Worm (Caenorhabditis elegans) whole organism, young adult: ENCODE data around the gene K08F8.15.

Source experiments
- B0336.3 ChIP-seq: fragments of 200-800 bp; sonication (Bioruptor generic); IDR thresholded peaks from 2 replicates; pipeline ENCODE4 v1.3.6; 2022; ENCODE audit warnings: missing genetic modification characterization, missing compliant biosample characterization
- C06A6.2 ChIP-seq: fragments of 200-800 bp; sonication (Bioruptor generic); conservative IDR thresholded peaks from 2 replicates; pipeline ENCODE4 v1.3.6; 2022; ENCODE audit warnings: missing genetic modification characterization, missing compliant biosample characterization
- C17E4.6 ChIP-seq: fragments of 200-800 bp; sonication (Bioruptor generic); IDR thresholded peaks from 2 replicates; pipeline ENCODE4 v1.3.6; 2022; ENCODE audit warnings: missing genetic modification reagents, missing genetic modification characterization, missing compliant biosample characterization
- F10E7.11 ChIP-seq: sonication (generic microtip); optimal IDR thresholded peaks from 2 replicates; lab custom pipeline; 2017; ENCODE audit warnings: mild to moderate bottlenecking, missing genetic modification characterization, moderate library complexity, missing compliant biosample characterization
- F39B2.1 ChIP-seq: fragments of 200-800 bp; sonication (Bioruptor generic); IDR thresholded peaks from 2 replicates; pipeline ENCODE4 v1.3.6; 2022; ENCODE audit warnings: missing genetic modification reagents, missing genetic modification characterization, missing compliant biosample characterization
- F55B11.4 ChIP-seq: sonication (generic microtip); optimal IDR thresholded peaks from 2 replicates; lab custom pipeline; 2016; ENCODE audit warnings: missing compliant biosample characterization, missing genetic modification characterization, borderline replicate concordance; ENCODE audit not compliant: insufficient read depth
- K12H6.12 ChIP-seq: fragments of 200-800 bp; sonication (Bioruptor generic); optimal IDR thresholded peaks from 2 replicates; lab custom pipeline; 2018; ENCODE audit warnings: mild to moderate bottlenecking, missing genetic modification characterization, missing compliant biosample characterization
- Y67H2A.10 ChIP-seq: fragments of 200-800 bp; sonication (Bioruptor generic); conservative IDR thresholded peaks from 2 replicates; pipeline ENCODE4 v1.3.6; 2022; ENCODE audit warnings: missing genetic modification reagents, missing genetic modification characterization, missing compliant biosample characterization
- ZK185.1 ChIP-seq: sonication (generic microtip); optimal IDR thresholded peaks from 2 replicates; lab custom pipeline; 2016; ENCODE audit warnings: mild to moderate bottlenecking, missing genetic modification characterization, missing compliant biosample characterization; ENCODE audit not compliant: poor library complexity, severe bottlenecking
- ama-1 ChIP-seq, 3 experiments: fragments of 150-350 bp in 1 of 3; sonication (generic microtip) in 2 of 3; optimal IDR thresholded peaks; 2 replicates each; lab custom pipeline; 2014 to 2018; ENCODE audit warnings: missing biosample characterization in 2 of 3, missing genetic modification characterization in 2 of 3, missing genetic modification reagents in 2 of 3
- aptf-2 ChIP-seq: fragments of 200-800 bp; sonication (Bioruptor generic); conservative IDR thresholded peaks from 2 replicates; pipeline ENCODE4 v1.3.6; 2022; ENCODE audit warnings: missing genetic modification reagents, missing genetic modification characterization, missing compliant biosample characterization
- aptf-3 ChIP-seq: fragments of 200-800 bp; sonication (Bioruptor generic); IDR thresholded peaks from 2 replicates; pipeline ENCODE4 v1.3.6; 2022; ENCODE audit warnings: missing genetic modification characterization, missing compliant biosample characterization
- atf-7 ChIP-seq: sonication (generic microtip); optimal IDR thresholded peaks from 2 replicates; lab custom pipeline; 2017; ENCODE audit warnings: mild to moderate bottlenecking, missing genetic modification characterization, missing compliant biosample characterization
- attf-5 ChIP-seq: fragments of 200-800 bp; sonication (Bioruptor generic); optimal IDR thresholded peaks from 2 replicates; lab custom pipeline; 2018; ENCODE audit warnings: mild to moderate bottlenecking, missing genetic modification characterization, missing compliant biosample characterization
- bed-2 ChIP-seq: fragments of 200-800 bp; sonication (Bioruptor generic); IDR thresholded peaks from 2 replicates; pipeline ENCODE4 v1.3.6; 2022; ENCODE audit warnings: missing genetic modification reagents, missing genetic modification characterization, missing compliant biosample characterization
- cebp-2 ChIP-seq: fragments of 200-800 bp; sonication (Bioruptor generic); IDR thresholded peaks from 2 replicates; pipeline ENCODE4 v1.3.6; 2022; ENCODE audit warnings: missing genetic modification characterization, missing compliant biosample characterization
- ceh-100 ChIP-seq: fragments of 200-800 bp; sonication (Bioruptor generic); IDR thresholded peaks from 2 replicates; pipeline ENCODE4 v1.3.6; 2022; ENCODE audit warnings: missing genetic modification reagents, missing genetic modification characterization, missing compliant biosample characterization
- ceh-91 ChIP-seq: fragments of 200-800 bp; sonication (Bioruptor generic); IDR thresholded peaks from 2 replicates; pipeline ENCODE4 v1.3.6; 2022; ENCODE audit warnings: missing genetic modification reagents, missing genetic modification characterization, missing compliant biosample characterization
- dpl-1 ChIP-seq: fragments of 150-350 bp; optimal IDR thresholded peaks from 2 replicates; lab custom pipeline; 2014; ENCODE audit warnings: missing biosample characterization, missing genetic modification reagents, missing genetic modification characterization
- egrh-3 ChIP-seq: fragments of 200-800 bp; sonication (Bioruptor generic); IDR thresholded peaks from 2 replicates; pipeline ENCODE4 v1.3.6; 2022; ENCODE audit warnings: missing genetic modification reagents, missing genetic modification characterization, missing compliant biosample characterization
- ekl-4 ChIP-seq: fragments of 200-800 bp; sonication (Bioruptor generic); IDR thresholded peaks from 2 replicates; pipeline ENCODE4 v1.3.6; 2022; ENCODE audit warnings: missing genetic modification reagents, missing genetic modification characterization, missing compliant biosample characterization
- ets-4 ChIP-seq: fragments of 200-800 bp; sonication (Bioruptor generic); optimal IDR thresholded peaks from 2 replicates; lab custom pipeline; 2018; ENCODE audit warnings: mild to moderate bottlenecking, missing genetic modification characterization, missing compliant biosample characterization
- fkh-3 ChIP-seq: sonication (generic microtip); optimal IDR thresholded peaks from 2 replicates; lab custom pipeline; 2016; ENCODE audit warnings: mild to moderate bottlenecking, missing genetic modification characterization, missing compliant biosample characterization
- him-1 ChIP-seq: sonication (generic microtip); optimal IDR thresholded peaks from 2 replicates; lab custom pipeline; 2016; ENCODE audit warnings: missing genotype, missing genetic modification reagents, missing genetic modification characterization, missing compliant biosample characterization
- hmg-1.2 ChIP-seq: fragments of 200-800 bp; sonication (Bioruptor generic); IDR thresholded peaks from 2 replicates; pipeline ENCODE4 v1.3.6; 2022; ENCODE audit warnings: missing genetic modification reagents, missing genetic modification characterization, missing compliant biosample characterization
- hsf-1 ChIP-seq: fragments of 200-800 bp; sonication (Bioruptor generic); IDR thresholded peaks from 2 replicates; pipeline ENCODE4 v1.3.6; 2022; ENCODE audit warnings: missing genetic modification reagents, missing genetic modification characterization, missing compliant biosample characterization
- let-607 ChIP-seq, 2 experiments: fragments of 200-800 bp in 1 of 2; sonication (Bioruptor generic) in 1 of 2; sonication (generic microtip) in 1 of 2; optimal IDR thresholded peaks; 2 replicates each; lab custom pipeline; 2016 to 2018; ENCODE audit warnings: mild to moderate bottlenecking in 2 of 2, missing compliant biosample characterization in 2 of 2, missing genetic modification characterization in 2 of 2, moderate library complexity in 2 of 2, missing genotype in 1 of 2
- lin-35 ChIP-seq, 3 experiments: fragments of 150-350 bp in 2 of 3; sonication (generic microtip) in 1 of 3; optimal IDR thresholded peaks; 2 replicates each; lab custom pipeline; 2014 to 2018; ENCODE audit warnings: missing biosample characterization in 3 of 3, missing genetic modification characterization in 3 of 3, missing genetic modification reagents in 3 of 3
- lsy-27 ChIP-seq: sonication (generic microtip); optimal IDR thresholded peaks from 2 replicates; lab custom pipeline; 2017; ENCODE audit warnings: missing genetic modification characterization, mild to moderate bottlenecking, missing compliant biosample characterization, antibody characterized with exemption, missing genotype, borderline replicate concordance; ENCODE audit not compliant: insufficient read depth
- madf-8 ChIP-seq: fragments of 200-800 bp; sonication (Bioruptor generic); conservative IDR thresholded peaks from 2 replicates; pipeline ENCODE4 v1.3.6; 2022; ENCODE audit warnings: missing genetic modification reagents, missing genetic modification characterization, missing compliant biosample characterization
- mcd-1 ChIP-seq: fragments of 200-800 bp; sonication (Bioruptor generic); IDR thresholded peaks from 2 replicates; pipeline ENCODE4 v1.3.6; 2022; ENCODE audit warnings: missing genetic modification reagents, missing genetic modification characterization, missing compliant biosample characterization
- mel-28 ChIP-seq: sonication (generic microtip); optimal IDR thresholded peaks from 2 replicates; lab custom pipeline; 2016; ENCODE audit warnings: borderline replicate concordance, mild to moderate bottlenecking, missing genetic modification characterization, missing compliant biosample characterization
- mes-4 ChIP-seq: sonication (generic microtip); optimal IDR thresholded peaks from 2 replicates; lab custom pipeline; 2016; ENCODE audit warnings: missing genotype, missing genetic modification characterization, missing compliant biosample characterization
- nfyb-1 ChIP-seq: fragments of 200-800 bp; sonication (Bioruptor generic); IDR thresholded peaks from 2 replicates; pipeline ENCODE4 v1.3.6; 2022; ENCODE audit warnings: missing genetic modification reagents, missing genetic modification characterization, missing compliant biosample characterization
- repo-1 ChIP-seq: sonication (generic microtip); optimal IDR thresholded peaks from 2 replicates; lab custom pipeline; 2017; ENCODE audit warnings: mild to moderate bottlenecking, missing genetic modification characterization, missing compliant biosample characterization
- rpc-1 ChIP-seq, 2 experiments: fragments of 150-350 bp in 1 of 2; sonication (generic microtip) in 1 of 2; optimal IDR thresholded peaks; 2 replicates each; lab custom pipeline; 2014 to 2018; ENCODE audit warnings: missing biosample characterization in 1 of 2, missing genetic modification characterization in 1 of 2, missing genetic modification reagents in 1 of 2, missing genotype in 1 of 2
- snpc-1.1 ChIP-seq: sonication (generic microtip); optimal IDR thresholded peaks from 2 replicates; lab custom pipeline; 2017; ENCODE audit warnings: missing genetic modification characterization, mild to moderate bottlenecking, missing compliant biosample characterization, antibody characterized with exemption, moderate library complexity, missing genotype, missing genetic modification reagents; ENCODE audit not compliant: insufficient read depth
- snpc-1.3 ChIP-seq: sonication (generic microtip); optimal IDR thresholded peaks from 2 replicates; lab custom pipeline; 2017; ENCODE audit warnings: missing genetic modification characterization, mild to moderate bottlenecking, missing compliant biosample characterization, antibody characterized with exemption, moderate library complexity, missing genotype, missing genetic modification reagents; ENCODE audit not compliant: insufficient read depth
- snpc-3.4 ChIP-seq: sonication (generic microtip); optimal IDR thresholded peaks from 2 replicates; lab custom pipeline; 2017; ENCODE audit warnings: missing genetic modification characterization, mild to moderate bottlenecking, missing compliant biosample characterization, antibody characterized with exemption, moderate library complexity, missing genotype, missing genetic modification reagents
- snpc-4 ChIP-seq, 5 experiments: fragments of 150-350 bp in 1 of 5; sonication (generic microtip) in 4 of 5; optimal IDR thresholded peaks; 2 replicates each; lab custom pipeline; 2014 to 2018; ENCODE audit warnings: missing genetic modification characterization in 5 of 5, missing biosample characterization in 3 of 5, antibody characterized with exemption in 2 of 5, mild to moderate bottlenecking in 2 of 5, missing compliant biosample characterization in 2 of 5, missing genotype in 2 of 5, moderate library complexity in 2 of 5, missing genetic modification reagents in 1 of 5
- unc-130 ChIP-seq: sonication (generic microtip); optimal IDR thresholded peaks from 2 replicates; lab custom pipeline; 2016; ENCODE audit warnings: missing genetic modification reagents, missing genetic modification characterization, missing compliant biosample characterization
- xnd-1 ChIP-seq: sonication (generic microtip); optimal IDR thresholded peaks from 2 replicates; lab custom pipeline; 2016; ENCODE audit warnings: missing genotype, missing genetic modification reagents, missing genetic modification characterization, missing compliant biosample characterization
- zim-3 ChIP-seq: sonication (generic microtip); optimal IDR thresholded peaks from 2 replicates; lab custom pipeline; 2017; ENCODE audit warnings: mild to moderate bottlenecking, missing genetic modification characterization, moderate library complexity, missing compliant biosample characterization
- ztf-22 ChIP-seq: fragments of 200-800 bp; sonication (Bioruptor generic); optimal IDR thresholded peaks from 2 replicates; lab custom pipeline; 2018; ENCODE audit warnings: mild to moderate bottlenecking, missing genetic modification characterization, moderate library complexity, missing compliant biosample characterization
- ztf-26 ChIP-seq: sonication (generic microtip); optimal IDR thresholded peaks from 2 replicates; lab custom pipeline; 2017; ENCODE audit warnings: missing genetic modification characterization, missing compliant biosample characterization
- ztf-6 ChIP-seq: fragments of 200-800 bp; sonication (Bioruptor generic); IDR thresholded peaks from 2 replicates; pipeline ENCODE4 v1.3.6; 2022; ENCODE audit warnings: missing genetic modification reagents, missing genetic modification characterization, missing compliant biosample characterization

The K08F8.15 gene

DNA sequence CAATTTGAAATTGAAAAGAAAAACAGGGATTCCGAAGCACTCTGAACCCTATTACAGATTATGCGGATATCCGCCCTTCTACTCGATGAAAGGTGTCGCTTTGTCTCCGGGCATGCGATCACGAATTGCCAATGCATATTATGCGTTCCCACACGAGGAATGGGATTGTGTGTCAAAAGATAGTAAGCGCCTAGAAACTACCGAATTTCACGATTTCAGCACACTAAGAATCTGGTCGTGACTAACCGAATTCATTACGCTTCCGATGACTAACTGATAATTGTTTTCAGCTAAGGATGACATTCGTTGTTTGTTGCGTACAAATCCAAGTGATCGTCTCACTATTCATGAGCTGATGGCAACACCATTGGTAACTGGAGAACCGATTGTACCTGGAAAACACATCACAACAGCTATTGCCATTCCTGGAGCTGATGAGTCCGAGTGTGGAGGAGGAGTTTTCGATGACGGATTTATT lies 20.3 kb upstream of the K08F8.15 start (continued):
- TF ChIP-seq bed-2 (GFP tag; lab: Robert Waterston, UW), result no peak
- peak; percentile 23; the same call in 1 of the 2 replicates for TF ChIP-seq hmg-1.2 (GFP tag; lab: Robert Waterston, UW)
- no peak for TF ChIP-seq him-1 (tag; lab: Kevin White, UChicago)
- peak; percentile 29 for TF ChIP-seq attf-5 (GFP tag; lab: Kevin White, UChicago)
- no peak; the same call in 1 of the 2 replicates for TF ChIP-seq ekl-4 (GFP tag; lab: Robert Waterston, UW)
- peak; percentile 70 for TF ChIP-seq ets-4 (GFP tag; lab: Kevin White, UChicago)
- TF ChIP-seq B0336.3 (GFP tag; lab: Robert Waterston, UW), result peak; percentile 70
- TF ChIP-seq ama-1 (optimal IDR thresholded peaks at IDR 0.05; lab: Kevin White, UChicago), result peak; percentile 23
- no peak for TF ChIP-seq ama-1 (GFP tag; optimal IDR thresholded peaks at IDR 0.05; lab: Kevin White, UChicago)
- TF ChIP-seq ztf-26, result peak; percentile 47
- no peak for TF ChIP-seq ztf-6 (GFP tag; lab: Robert Waterston, UW)
- no peak for TF ChIP-seq atf-7
- peak; percentile 56 for TF ChIP-seq ZK185.1
- TF ChIP-seq madf-8 (GFP tag; lab: Robert Waterston, UW), result no peak
- no peak for TF ChIP-seq lsy-27 (tag; lab: Kevin White, UChicago)
- TF ChIP-seq zim-3, result peak; percentile 77
- no peak; the same call in 1 of the 2 replicates for TF ChIP-seq C06A6.2
- no peak for TF ChIP-seq snpc-3.4 (tag; lab: Kevin White, UChicago)
- no peak for TF ChIP-seq hsf-1
- TF ChIP-seq nfyb-1 (GFP tag; lab: Robert Waterston, UW), result no peak
- peak; percentile 50; the same call in 1 of the 2 replicates for TF ChIP-seq aptf-2 (GFP tag; lab: Robert Waterston, UW)
- TF ChIP-seq ceh-91 (GFP tag; lab: Robert Waterston, UW), result no peak
- TF ChIP-seq K12H6.12 (tag; lab: Kevin White, UChicago), result no peak
- peak in 1 of 2 experiments; percentile 51 for TF ChIP-seq let-607 (tag; optimal IDR thresholded peaks at IDR 0.05; lab: Kevin White, UChicago)
- no peak for TF ChIP-seq mel-28 (tag; lab: Kevin White, UChicago)
- TF ChIP-seq xnd-1 (tag; lab: Kevin White, UChicago), result no peak
- no peak for TF ChIP-seq ztf-22 (GFP tag; lab: Kevin White, UChicago)
- TF ChIP-seq F55B11.4 (tag; lab: Kevin White, UChicago), result no peak
- no peak for TF ChIP-seq lin-35 (GFP tag; optimal IDR thresholded peaks at IDR 0.05; lab: Kevin White, UChicago)
- TF ChIP-seq fkh-3 (tag; lab: Kevin White, UChicago), result peak; percentile 31
- TF ChIP-seq C17E4.6 (GFP tag; lab: Robert Waterston, UW), result no peak
- no peak for TF ChIP-seq Y67H2A.10 (GFP tag; lab: Robert Waterston, UW)
- TF ChIP-seq aptf-3 (GFP tag; lab: Robert Waterston, UW), result no peak
- TF ChIP-seq snpc-1.1, result no peak
- TF ChIP-seq snpc-1.3, result no peak
- TF ChIP-seq mes-4 (tag; lab: Kevin White, UChicago), result no peak
- TF ChIP-seq egrh-3 (GFP tag; lab: Robert Waterston, UW), result no peak
- no peak for TF ChIP-seq ceh-100 (GFP tag; lab: Robert Waterston, UW)
- no peak for TF ChIP-seq F39B2.1 (GFP tag; lab: Robert Waterston, UW)
- no peak for TF ChIP-seq mcd-1 (GFP tag; lab: Robert Waterston, UW)
- no peak for TF ChIP-seq snpc-4 (GFP tag; optimal IDR thresholded peaks at IDR 0.05; lab: Kevin White, UChicago)
- no peak for TF ChIP-seq snpc-4 (tag; optimal IDR thresholded peaks at IDR 0.05; lab: Kevin White, UChicago)
- TF ChIP-seq cebp-2 (GFP tag; lab: Robert Waterston, UW), result no peak
- TF ChIP-seq dpl-1 (GFP tag; lab: Kevin White, UChicago), result no peak
- TF ChIP-seq unc-130, result no peak
- no peak for TF ChIP-seq F10E7.11 (tag; lab: Kevin White, UChicago)
- TF ChIP-seq rpc-1 (optimal IDR thresholded peaks at IDR 0.05; lab: Kevin White, UChicago), result no peak
- no peak for TF ChIP-seq rpc-1 (tag; optimal IDR thresholded peaks at IDR 0.05; lab: Kevin White, UChicago)
- TF ChIP-seq repo-1 (tag; lab: Kevin White, UChicago), result peak; percentile 92
